Worm (Caenorhabditis elegans): Measurements from ENCODE around the gene C52B9.10.

DNA sequence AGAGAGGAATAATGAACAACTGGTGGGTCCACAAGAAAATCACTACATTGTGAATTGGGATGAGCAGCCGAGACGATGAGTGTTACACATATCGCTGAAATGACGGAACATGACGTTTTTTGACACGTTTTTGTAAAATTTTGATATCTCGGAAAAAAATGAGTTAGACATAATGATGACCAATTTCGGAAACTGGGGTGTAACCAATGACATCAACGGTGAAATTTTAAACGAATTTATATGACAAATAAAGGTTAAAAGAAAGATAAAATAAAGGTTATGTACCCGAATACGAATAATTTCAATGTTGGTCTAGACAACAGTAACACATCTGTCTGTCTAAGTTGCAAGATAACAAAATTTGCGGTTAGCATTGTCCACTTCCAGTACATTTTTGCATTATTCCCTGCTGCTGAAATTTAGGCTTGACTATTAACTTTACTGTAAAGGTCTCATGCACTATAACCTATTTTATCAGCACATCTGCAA lies 5.6 kb downstream of the C52B9.10 start, which contains the start of the genes twk-28 and ets-9:
- TF ChIP-seq mep-1 (tag; optimal IDR thresholded peaks at IDR 0.05) (no peak), nhr-12 (tag; optimal IDR thresholded peaks at IDR 0.05) (no peak), nhr-76 (tag; optimal IDR thresholded peaks at IDR 0.05) (no peak), unc-62 (GFP tag; optimal IDR thresholded peaks at IDR 0.05) (peak; percentile 36), ceh-39 (tag; optimal IDR thresholded peaks at IDR 0.05) (no peak), unc-120 (tag; optimal IDR thresholded peaks at IDR 0.05; ENCODE audit: poor library complexity, severe bottlenecking) (peak; percentile 47), blmp-1 (tag; optimal IDR thresholded peaks at IDR 0.05) (no peak), pha-4 (tag; optimal IDR thresholded peaks at IDR 0.05) (no peak), elt-3 (tag; optimal IDR thresholded peaks at IDR 0.05) (no peak), mab-5 (tag; optimal IDR thresholded peaks at IDR 0.05) (no peak), ztf-11 (tag; optimal IDR thresholded peaks at IDR 0.05) (no peak), elt-1 (tag; optimal IDR thresholded peaks at IDR 0.05; ENCODE audit: borderline replicate concordance, insufficient read depth) (no peak)

All from whole organism, mixed stage, embryonic.